Fruit fly (Drosophila melanogaster): ENCODE results near the gene Atf3.

Atf3 gene

dm6 chrX:1231707-1232106, 43.4 kb downstream of the Atf3 start:
- no peak for TF ChIP-seq CG17801 (GFP tag; optimal IDR thresholded peaks at IDR 0.05; ENCODE audit: partially characterized antibody)

DNA sequence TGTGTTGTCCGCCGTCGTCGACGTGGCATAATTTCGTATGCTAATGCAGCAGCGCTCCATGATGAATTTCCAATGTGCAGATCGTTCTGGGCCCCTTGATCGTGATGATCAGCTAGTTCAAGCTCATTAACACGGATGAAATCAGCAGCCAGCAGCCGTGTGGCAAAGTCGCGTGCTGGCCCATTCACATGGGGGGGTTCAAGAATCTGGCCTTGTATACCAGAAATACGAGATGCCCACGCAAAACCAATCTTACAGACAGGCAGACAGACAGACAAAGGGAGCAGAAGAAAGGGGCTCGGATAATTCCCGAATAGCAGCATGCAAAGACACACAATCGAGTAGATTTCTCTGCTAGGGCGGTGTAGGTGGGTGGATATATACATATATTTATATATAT, 45.5 kb downstream of the Atf3 start:
- TF ChIP-seq CG17801 (GFP tag; optimal IDR thresholded peaks at IDR 0.05; ENCODE audit: partially characterized antibody), result no peak

DNA sequence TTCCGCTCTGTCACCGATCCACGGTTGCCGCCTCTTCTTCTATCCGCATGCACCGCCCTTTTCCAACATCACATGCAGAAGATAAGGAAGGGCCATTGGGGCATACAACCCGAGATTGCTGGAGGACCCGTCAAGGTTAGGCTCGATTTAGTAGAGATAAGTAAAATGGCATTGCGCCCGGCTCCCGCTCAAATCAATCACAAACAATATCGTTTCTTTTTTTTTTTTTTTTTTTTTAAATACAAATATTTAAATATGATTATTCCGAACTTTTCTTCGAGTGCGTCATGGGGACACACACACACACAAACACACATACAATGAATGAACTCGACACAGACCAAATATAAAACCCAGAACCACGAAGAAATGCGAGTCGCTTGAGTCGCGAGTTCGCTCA, 46.0 kb downstream of the Atf3 start:
- TF ChIP-seq CG17801 (GFP tag; optimal IDR thresholded peaks at IDR 0.05; ENCODE audit: partially characterized antibody), result no peak

- TF ChIP-seq CG17801 (GFP tag; optimal IDR thresholded peaks at IDR 0.05; ENCODE audit: partially characterized antibody), result no peak
Observed at dm6 chrX:1225859-1226258, 49.2 kb downstream of the Atf3 start.

- peak; percentile 21 for TF ChIP-seq CG17801 (GFP tag; optimal IDR thresholded peaks at IDR 0.05; ENCODE audit: partially characterized antibody)
Observed at dm6 chrX:1216681-1217080, 58.4 kb downstream of the Atf3 start.

- no peak for TF ChIP-seq CG17801 (GFP tag; optimal IDR thresholded peaks at IDR 0.05; ENCODE audit: partially characterized antibody)
Observed at dm6 chrX:1215000-1215399, 60.1 kb downstream of the Atf3 start, which contains the start of gene CG11398. Gene CG11398 (minus strand): TSS chrX:1215156.

- no peak for TF ChIP-seq CG17801 (GFP tag; optimal IDR thresholded peaks at IDR 0.05; ENCODE audit: partially characterized antibody)
Observed at dm6 chrX:1209251-1210020, 65.6 kb downstream of the Atf3 start, which contains the start of gene CG11382. Gene CG11382 (plus strand): TSS chrX:1209970.

dm6 chrX:1206437-1206836, 68.6 kb downstream of the Atf3 start, which contains the start of gene CG14624:
Gene CG14624 (plus strand): TSS chrX:1206737.
- no peak for TF ChIP-seq CG17801 (GFP tag; optimal IDR thresholded peaks at IDR 0.05; ENCODE audit: partially characterized antibody)

DNA sequence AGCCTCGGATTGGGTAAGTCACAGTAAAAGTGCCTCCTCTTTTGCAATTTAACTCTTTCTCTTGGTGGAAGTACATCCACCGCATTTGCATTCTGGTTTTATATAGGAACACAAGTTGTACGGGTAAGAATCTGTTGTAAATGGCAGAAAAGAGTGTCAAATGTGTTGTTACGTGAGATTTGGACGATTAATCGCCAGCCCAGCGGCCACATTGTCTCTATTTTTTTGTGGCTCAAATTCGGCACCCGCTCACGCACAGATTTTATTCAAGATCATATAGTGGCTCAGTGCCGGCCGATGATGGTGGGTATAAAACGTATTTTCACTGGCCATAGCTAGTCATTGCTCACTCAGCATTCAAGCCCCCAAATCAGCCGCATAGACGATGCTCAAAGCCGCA, 71.6 kb downstream of the Atf3 start, which contains the start of gene CG11381:
Gene CG11381 (plus strand): TSS at position 301 of the 400 bp plus-strand sequence.
- TF ChIP-seq CG17801 (GFP tag; optimal IDR thresholded peaks at IDR 0.05; ENCODE audit: partially characterized antibody), result no peak

dm6 chrX:1199246-1199645, 75.8 kb downstream of the Atf3 start, which contains the start of gene CG14625:
Gene CG14625 (plus strand): TSS chrX:1199546.
- TF ChIP-seq CG17801 (GFP tag; optimal IDR thresholded peaks at IDR 0.05; ENCODE audit: partially characterized antibody), result no peak

DNA sequence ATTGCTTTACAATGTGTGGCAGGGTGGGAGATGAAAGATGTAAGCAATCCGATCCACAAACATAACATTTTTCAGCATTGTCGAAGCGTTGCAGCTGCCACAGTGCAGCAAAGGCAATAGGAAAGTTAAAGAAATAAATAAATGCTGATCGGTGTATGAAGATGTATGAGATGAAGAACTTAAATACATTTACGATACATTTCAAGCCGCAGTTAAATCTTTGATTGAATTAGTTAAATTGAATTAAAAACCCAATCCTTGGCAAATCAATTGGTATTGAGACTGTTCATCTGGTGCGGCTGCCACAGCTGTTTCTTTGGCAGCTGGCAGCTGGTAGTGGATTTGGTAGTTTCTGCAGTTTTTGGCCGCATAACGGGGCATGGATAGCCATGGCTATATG, 77.2 kb downstream of the Atf3 start:
- no peak for TF ChIP-seq CG17801 (GFP tag; optimal IDR thresholded peaks at IDR 0.05; ENCODE audit: partially characterized antibody)
